Fruit fly (Drosophila melanogaster) whole organism, embryonic: ENCODE measurements around the gene Lrr47.
A peak's percentile ranks its signal among the peaks of the same experiment; 100 is the strongest.

Experiments used
- Ada2b ChIP-seq: fragments of 200-800 bp; sonication (Bioruptor generic); IDR thresholded peaks from 2 replicates; pipeline ENCODE4 v1.3.6; 2022; ENCODE audit warnings: missing biosample characterization, missing genetic modification characterization
- Adf1 ChIP-seq: fragments of 200-800 bp; sonication (Bioruptor generic); IDR thresholded peaks from 2 replicates; pipeline ENCODE4 v1.3.6; 2022; ENCODE audit warnings: missing biosample characterization, missing genetic modification characterization
- Atf3 ChIP-seq: fragments of 200-800 bp; sonication (Bioruptor generic); optimal IDR thresholded peaks from 3 replicates; lab custom pipeline; 2016; ENCODE audit warnings: missing biosample characterization, missing genetic modification characterization
- Blimp-1 ChIP-seq: fragments of 200-800 bp; sonication (Bioruptor generic); optimal IDR thresholded peaks from 3 replicates; lab custom pipeline; 2018; ENCODE audit warnings: missing biosample characterization, missing genetic modification characterization, mild to moderate bottlenecking, moderate library complexity, missing genetic modification reagents
- CG10366 ChIP-seq: fragments of 200-800 bp; sonication (Bioruptor generic); IDR thresholded peaks from 2 replicates; pipeline ENCODE4 v1.3.6; 2022; ENCODE audit warnings: missing biosample characterization, missing genetic modification characterization
- CG12659 ChIP-seq: fragments of 200-800 bp; sonication (Bioruptor generic); optimal IDR thresholded peaks from 3 replicates; lab custom pipeline; 2017; ENCODE audit warnings: mild to moderate bottlenecking, missing biosample characterization, missing genetic modification reagents, missing genetic modification characterization
- CG13123 ChIP-seq: fragments of 200-800 bp; sonication (Bioruptor generic); optimal IDR thresholded peaks from 2 replicates; lab custom pipeline; 2016; ENCODE audit warnings: missing biosample characterization, missing genetic modification characterization
- CG13424 ChIP-seq: fragments of 200-800 bp; sonication (Bioruptor generic); optimal IDR thresholded peaks from 2 replicates; lab custom pipeline; 2019; ENCODE audit warnings: missing biosample characterization, mild to moderate bottlenecking, missing genetic modification characterization, moderate library complexity
- CG13894 ChIP-seq: fragments of 200-800 bp; sonication (Bioruptor generic); optimal IDR thresholded peaks from 3 replicates; lab custom pipeline; 2018; ENCODE audit warnings: missing biosample characterization, mild to moderate bottlenecking, missing genetic modification characterization, moderate library complexity
- CG16815 ChIP-seq: fragments of 200-800 bp; sonication (Bioruptor generic); optimal IDR thresholded peaks from 3 replicates; lab custom pipeline; 2017; ENCODE audit warnings: missing biosample characterization, mild to moderate bottlenecking, missing genetic modification characterization
- CG17328 ChIP-seq: fragments of 200-800 bp; sonication (Bioruptor generic); IDR thresholded peaks from 2 replicates; pipeline ENCODE4 v1.3.6; 2022; ENCODE audit warnings: missing biosample characterization, missing genetic modification characterization
- CG17361 ChIP-seq: fragments of 200-800 bp; sonication (Bioruptor generic); IDR thresholded peaks from 3 replicates; pipeline ENCODE4 v1.3.6; 2022; ENCODE audit warnings: missing biosample characterization, missing genetic modification characterization
- CG1792 ChIP-seq: fragments of 200-800 bp; sonication (Bioruptor generic); optimal IDR thresholded peaks from 2 replicates; lab custom pipeline; 2016; ENCODE audit warnings: missing biosample characterization, missing genetic modification characterization
- CG1832 ChIP-seq: fragments of 200-800 bp; sonication (Bioruptor generic); optimal IDR thresholded peaks from 2 replicates; lab custom pipeline; 2017; ENCODE audit warnings: missing biosample characterization, mild to moderate bottlenecking, missing genetic modification characterization, inconsistent platforms
- CG18476 ChIP-seq: fragments of 200-800 bp; sonication (Bioruptor generic); optimal IDR thresholded peaks from 2 replicates; lab custom pipeline; 2016; ENCODE audit warnings: missing biosample characterization, mild to moderate bottlenecking, missing genetic modification characterization
- CG2116 ChIP-seq: fragments of 200-800 bp; sonication (Bioruptor generic); optimal IDR thresholded peaks from 3 replicates; lab custom pipeline; 2018; ENCODE audit warnings: missing biosample characterization, mild to moderate bottlenecking, missing genetic modification characterization
- CG30403 ChIP-seq: fragments of 200-800 bp; sonication (Bioruptor generic); optimal IDR thresholded peaks from 3 replicates; lab custom pipeline; 2016; ENCODE audit warnings: missing biosample characterization, missing genetic modification characterization
- CG4282 ChIP-seq: fragments of 200-800 bp; sonication (Bioruptor generic); optimal IDR thresholded peaks from 2 replicates; lab custom pipeline; 2016; ENCODE audit warnings: missing biosample characterization, missing genetic modification characterization
- CG4617 ChIP-seq: fragments of 200-800 bp; sonication (Bioruptor generic); optimal IDR thresholded peaks from 3 replicates; lab custom pipeline; 2016; ENCODE audit warnings: missing biosample characterization, missing genetic modification characterization, borderline replicate concordance
- CG5953 ChIP-seq: fragments of 200-800 bp; sonication (Bioruptor generic); IDR thresholded peaks from 2 replicates; pipeline ENCODE4 v1.3.6; 2022; ENCODE audit warnings: missing biosample characterization, missing genetic modification characterization
- CG7987 ChIP-seq: fragments of 200-800 bp; sonication (Bioruptor generic); optimal IDR thresholded peaks from 2 replicates; lab custom pipeline; 2018; ENCODE audit warnings: missing biosample characterization, mild to moderate bottlenecking, missing genetic modification characterization, moderate library complexity
- CG8281 ChIP-seq: fragments of 200-800 bp; sonication (Bioruptor generic); optimal IDR thresholded peaks from 2 replicates; lab custom pipeline; 2018; ENCODE audit warnings: missing biosample characterization, mild to moderate bottlenecking, missing genetic modification characterization, moderate library complexity
- CG8359 ChIP-seq: fragments of 200-800 bp; sonication (Bioruptor generic); optimal IDR thresholded peaks from 2 replicates; lab custom pipeline; 2017; ENCODE audit warnings: missing biosample characterization, mild to moderate bottlenecking, missing genetic modification characterization, borderline replicate concordance
- CG9437 ChIP-seq: fragments of 200-800 bp; sonication (Bioruptor generic); optimal IDR thresholded peaks from 2 replicates; lab custom pipeline; 2018; ENCODE audit warnings: missing biosample characterization, mild to moderate bottlenecking, missing genetic modification characterization
- Drgx ChIP-seq: fragments of 200-800 bp; sonication (Bioruptor generic); IDR thresholded peaks from 2 replicates; pipeline ENCODE4 v1.3.6; 2022; ENCODE audit warnings: missing biosample characterization, missing genetic modification characterization
- HLH3B ChIP-seq: fragments of 200-800 bp; sonication (Bioruptor generic); IDR thresholded peaks from 2 replicates; pipeline ENCODE4 v1.3.6; 2022; ENCODE audit warnings: missing biosample characterization, missing genetic modification characterization
- Meics ChIP-seq: fragments of 200-800 bp; sonication (Bioruptor generic); optimal IDR thresholded peaks from 2 replicates; lab custom pipeline; 2017; ENCODE audit warnings: missing biosample characterization, mild to moderate bottlenecking, missing genetic modification characterization
- NK7.1 ChIP-seq: fragments of 200-800 bp; sonication (Bioruptor generic); optimal IDR thresholded peaks from 3 replicates; lab custom pipeline; 2016; ENCODE audit warnings: missing biosample characterization, missing genetic modification characterization
- Nf-YA ChIP-seq: fragments of 200-800 bp; sonication (Bioruptor generic); IDR thresholded peaks from 2 replicates; pipeline ENCODE4 v1.3.6; 2022; ENCODE audit warnings: missing biosample characterization, missing genetic modification characterization
- Optix ChIP-seq: fragments of 200-800 bp; sonication (Bioruptor generic); IDR thresholded peaks from 3 replicates; pipeline ENCODE4 v1.3.6; 2022; ENCODE audit warnings: missing biosample characterization, missing genetic modification characterization
- PHDP ChIP-seq: fragments of 200-800 bp; sonication (Bioruptor generic); optimal IDR thresholded peaks from 3 replicates; lab custom pipeline; 2018; ENCODE audit warnings: missing biosample characterization, mild to moderate bottlenecking, missing genetic modification characterization, moderate library complexity
- Poxn ChIP-seq: fragments of 200-800 bp; sonication (Bioruptor generic); IDR thresholded peaks from 2 replicates; pipeline ENCODE4 v1.3.6; 2022; ENCODE audit warnings: missing biosample characterization, missing genetic modification characterization
- Ptx1 ChIP-seq: fragments of 200-800 bp; sonication (Bioruptor generic); IDR thresholded peaks from 2 replicates; pipeline ENCODE4 v1.3.6; 2022; ENCODE audit warnings: missing biosample characterization, missing genetic modification characterization
- ato ChIP-seq: fragments of 200-800 bp; sonication (Bioruptor generic); IDR thresholded peaks from 2 replicates; pipeline ENCODE4 v1.3.6; 2022; ENCODE audit warnings: missing biosample characterization, missing genetic modification characterization; ENCODE audit not compliant: partially characterized antibody
- bigmax ChIP-seq: fragments of 200-800 bp; sonication (Bioruptor generic); optimal IDR thresholded peaks from 2 replicates; lab custom pipeline; 2018; ENCODE audit warnings: missing biosample characterization, mild to moderate bottlenecking, missing genetic modification characterization
- disco-r ChIP-seq: fragments of 200-800 bp; sonication (Bioruptor generic); optimal IDR thresholded peaks from 2 replicates; lab custom pipeline; 2016; ENCODE audit warnings: missing biosample characterization, missing genetic modification characterization
- ems ChIP-seq: fragments of 200-800 bp; sonication (Bioruptor generic); optimal IDR thresholded peaks from 3 replicates; lab custom pipeline; 2016; ENCODE audit warnings: missing biosample characterization, missing genetic modification characterization
- fd3F ChIP-seq: fragments of 200-800 bp; sonication (Bioruptor generic); optimal IDR thresholded peaks from 2 replicates; lab custom pipeline; 2018; ENCODE audit warnings: missing biosample characterization, mild to moderate bottlenecking, missing genetic modification characterization, moderate library complexity
- gsb-n ChIP-seq: fragments of 200-800 bp; sonication (Bioruptor generic); optimal IDR thresholded peaks from 3 replicates; lab custom pipeline; 2018; ENCODE audit warnings: missing biosample characterization, mild to moderate bottlenecking, missing genetic modification characterization
- hbn ChIP-seq: fragments of 200-800 bp; sonication (Bioruptor generic); IDR thresholded peaks from 2 replicates; pipeline ENCODE4 v1.3.6; 2022; ENCODE audit warnings: missing biosample characterization, missing genetic modification characterization; ENCODE audit not compliant: partially characterized antibody
- ken ChIP-seq: fragments of 200-800 bp; sonication (Bioruptor generic); IDR thresholded peaks from 3 replicates; pipeline ENCODE4 v1.3.6; 2022; ENCODE audit warnings: missing biosample characterization, missing genetic modification characterization
- repo ChIP-seq: fragments of 200-800 bp; sonication (Bioruptor generic); optimal IDR thresholded peaks from 2 replicates; lab custom pipeline; 2016; ENCODE audit warnings: missing biosample characterization, missing genetic modification characterization
- sima ChIP-seq: fragments of 200-800 bp; sonication (Bioruptor generic); optimal IDR thresholded peaks from 2 replicates; lab custom pipeline; 2016; ENCODE audit warnings: missing biosample characterization, missing genetic modification characterization
- slou ChIP-seq: fragments of 200-800 bp; sonication (Bioruptor generic); optimal IDR thresholded peaks from 3 replicates; lab custom pipeline; 2016; ENCODE audit warnings: missing biosample characterization, missing genetic modification characterization
- so ChIP-seq: fragments of 200-800 bp; sonication (Bioruptor generic); IDR thresholded peaks from 3 replicates; pipeline ENCODE4 v1.3.6; 2022; ENCODE audit warnings: missing biosample characterization, missing genetic modification characterization
- twi ChIP-seq: fragments of 200-800 bp; optimal IDR thresholded peaks from 2 replicates; lab custom pipeline; 2019; ENCODE audit warnings: missing biosample characterization, mild to moderate bottlenecking, missing genetic modification characterization, moderate library complexity
- unpg ChIP-seq: fragments of 200-800 bp; sonication (Bioruptor generic); optimal IDR thresholded peaks from 3 replicates; lab custom pipeline; 2018; ENCODE audit warnings: missing biosample characterization, mild to moderate bottlenecking, missing genetic modification characterization, moderate library complexity
- wek ChIP-seq: fragments of 200-800 bp; sonication (Bioruptor generic); optimal IDR thresholded peaks from 3 replicates; lab custom pipeline; 2018; ENCODE audit warnings: missing biosample characterization, mild to moderate bottlenecking, missing genetic modification characterization, moderate library complexity
- zen2 ChIP-seq: fragments of 200-800 bp; sonication (Bioruptor generic); IDR thresholded peaks from 3 replicates; pipeline ENCODE4 v1.3.6; 2022; ENCODE audit warnings: missing biosample characterization, missing genetic modification characterization; ENCODE audit not compliant: partially characterized antibody

Gene Lrr47

dm6 chr2L:10522174-10522893 lies 5.2 kb downstream of the Lrr47 start (continued):
- TF ChIP-seq CG9437 (GFP tag; lab: Kevin White, UChicago): peak; percentile 63
- TF ChIP-seq CG1832 (GFP tag; lab: Kevin White, UChicago): no peak
- peak; percentile 37; the same call in 1 of the 2 replicates for TF ChIP-seq HLH3B
- TF ChIP-seq CG1792 (GFP tag; lab: Kevin White, UChicago): no peak
- no peak for TF ChIP-seq ken (GFP tag; lab: Robert Waterston, UW)
- TF ChIP-seq CG17328: peak; percentile 37; the same call in 1 of the 2 replicates
- TF ChIP-seq CG4282: no peak
- no peak for TF ChIP-seq CG8359 (GFP tag; lab: Kevin White, UChicago)
- TF ChIP-seq CG7987 (GFP tag; lab: Kevin White, UChicago): no peak
- TF ChIP-seq Poxn (GFP tag; lab: Robert Waterston, UW): no peak
- no peak for TF ChIP-seq CG18476 (GFP tag; lab: Kevin White, UChicago)
- no peak for TF ChIP-seq so
- TF ChIP-seq unpg (GFP tag; lab: Kevin White, UChicago): peak; percentile 33
- peak; percentile 83 for TF ChIP-seq CG17361 (GFP tag; lab: Robert Waterston, UW)
- peak; percentile 55 for TF ChIP-seq PHDP (tag; lab: Kevin White, UChicago)
- TF ChIP-seq wek (GFP tag; lab: Kevin White, UChicago): no peak
- peak; percentile 76 for TF ChIP-seq CG13424
- peak; percentile 40; the same call in 1 of the 3 replicates for TF ChIP-seq Optix
- TF ChIP-seq CG10366 (GFP tag; lab: Robert Waterston, UW): peak; percentile 61
- TF ChIP-seq CG12659 (GFP tag; lab: Kevin White, UChicago): peak; percentile 79
- no peak for TF ChIP-seq Atf3 (GFP tag; lab: Kevin White, UChicago)
- TF ChIP-seq disco-r (GFP tag; lab: Kevin White, UChicago): no peak
- no peak for TF ChIP-seq sima (GFP tag; lab: Kevin White, UChicago)
- peak; percentile 25; the same call in 1 of the 2 replicates for TF ChIP-seq Adf1
- TF ChIP-seq CG5953 (GFP tag; lab: Robert Waterston, UW): no peak
- no peak for TF ChIP-seq hbn (GFP tag; lab: Robert Waterston, UW)
- peak; percentile 78 for TF ChIP-seq Meics (GFP tag; lab: Kevin White, UChicago)
- TF ChIP-seq Blimp-1 (GFP tag; lab: Kevin White, UChicago): peak; percentile 41
- no peak for TF ChIP-seq NK7.1
- no peak for TF ChIP-seq repo (GFP tag; lab: Kevin White, UChicago)
- peak; percentile 24 for TF ChIP-seq CG13123
- TF ChIP-seq CG13894: no peak
- TF ChIP-seq fd3F (GFP tag; lab: Kevin White, UChicago): peak; percentile 11
- no peak for TF ChIP-seq CG4617 (GFP tag; lab: Kevin White, UChicago)
- TF ChIP-seq bigmax (GFP tag; lab: Kevin White, UChicago): no peak
- TF ChIP-seq Nf-YA (GFP tag; lab: Robert Waterston, UW): no peak
- peak; percentile 85 for TF ChIP-seq Ptx1
- TF ChIP-seq ems: no peak
- peak; percentile 77 for TF ChIP-seq CG30403
- TF ChIP-seq slou (GFP tag; lab: Kevin White, UChicago): peak; percentile 15
- TF ChIP-seq zen2 (GFP tag; lab: Robert Waterston, UW): no peak
- TF ChIP-seq CG8281 (tag; lab: Kevin White, UChicago): peak; percentile 11
- TF ChIP-seq CG16815 (GFP tag; lab: Kevin White, UChicago): peak; percentile 44
- TF ChIP-seq Ada2b (GFP tag; lab: Robert Waterston, UW): peak; percentile 46
- TF ChIP-seq Drgx: peak; percentile 38; the same call in 1 of the 2 replicates
- peak; percentile 5 for TF ChIP-seq CG2116
- no peak for TF ChIP-seq ato (GFP tag; lab: Robert Waterston, UW)
- peak; percentile 13 for TF ChIP-seq gsb-n (tag; lab: Kevin White, UChicago)
- TF ChIP-seq twi: no peak
